Fruit fly (Drosophila melanogaster) S2 (cell line): ENCODE data around the gene CG14543.

Source experiments
- CG8478 ChIP-seq: fragments of >200 bp; optimal IDR thresholded peaks from 2 replicates; lab custom pipeline; 2018
- CTCF ChIP-seq, 2 experiments: fragments of >200 bp; optimal IDR thresholded peaks; 2 replicates each; lab custom pipeline; 2018

CG14543 gene

DNA sequence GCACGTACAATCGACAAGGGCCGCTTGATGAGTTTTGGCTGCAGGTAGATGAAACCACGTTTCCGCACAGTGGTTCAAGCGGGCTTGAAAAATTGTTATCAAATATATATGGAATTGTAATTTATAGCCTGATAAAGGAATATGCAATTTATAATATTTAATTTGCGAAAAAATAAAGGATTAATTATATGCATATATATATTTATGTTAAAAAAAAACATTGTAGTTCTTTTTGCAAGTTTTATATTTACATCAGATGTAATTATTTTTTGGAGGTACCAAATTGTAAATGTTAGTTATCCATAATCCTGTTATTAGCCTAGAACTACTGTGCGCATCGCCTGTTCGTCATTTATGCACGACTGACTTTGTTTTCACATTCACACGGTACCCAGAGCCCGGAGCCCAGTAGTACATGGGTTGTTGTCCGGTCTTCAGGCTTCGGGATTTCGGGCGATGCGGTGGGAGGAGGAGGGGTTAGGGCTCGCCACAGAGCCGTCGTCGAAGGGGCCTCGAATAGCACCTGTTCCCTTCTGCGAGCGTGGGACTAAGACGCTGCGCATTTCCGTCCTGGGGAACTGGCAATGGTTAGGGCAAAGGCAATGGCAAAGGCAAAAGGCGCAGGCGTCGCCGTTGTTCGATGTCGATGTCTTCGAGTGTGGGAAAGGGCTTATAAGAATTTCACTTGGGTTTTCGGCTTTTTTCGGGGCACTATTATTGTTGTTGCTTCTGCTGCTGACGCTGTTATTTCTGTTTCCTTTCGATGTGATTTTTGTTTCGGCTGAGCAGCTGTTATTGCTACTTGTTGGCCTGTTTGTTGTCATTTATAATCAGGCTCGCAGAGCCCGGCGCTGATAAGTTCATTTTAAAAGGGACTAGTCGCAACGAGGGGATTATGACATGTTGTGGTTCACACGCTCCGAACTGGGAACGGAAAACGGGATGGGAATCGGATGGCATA is 38.4 kb upstream of the CG14543 start:
- TF ChIP-seq CG8478 (lab: Kevin White, UChicago) = no peak
- no peak for TF ChIP-seq CTCF (optimal IDR thresholded peaks at IDR 0.05; lab: Kevin White, UChicago)

DNA sequence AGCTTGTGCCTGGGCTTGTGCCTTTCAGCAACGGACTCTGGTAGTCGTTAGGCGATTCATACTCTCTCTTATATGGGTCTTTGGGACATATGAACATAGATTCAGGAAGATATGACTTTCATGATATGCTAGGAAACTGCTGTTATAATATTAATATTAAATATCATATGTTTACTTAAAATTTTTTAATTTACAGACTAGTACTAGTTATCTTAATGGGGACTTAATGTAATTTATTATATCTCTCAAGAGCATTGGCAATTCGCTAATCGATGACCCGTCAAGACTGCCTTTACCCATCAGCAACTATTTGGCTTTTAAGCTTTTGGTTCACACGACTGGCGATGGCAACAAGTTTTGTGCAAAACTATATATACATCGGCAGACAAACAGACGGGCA is 37.2 kb upstream of the CG14543 start:
- no peak for TF ChIP-seq CG8478 (lab: Kevin White, UChicago)
- no peak for TF ChIP-seq CTCF (optimal IDR thresholded peaks at IDR 0.05; lab: Kevin White, UChicago)

DNA sequence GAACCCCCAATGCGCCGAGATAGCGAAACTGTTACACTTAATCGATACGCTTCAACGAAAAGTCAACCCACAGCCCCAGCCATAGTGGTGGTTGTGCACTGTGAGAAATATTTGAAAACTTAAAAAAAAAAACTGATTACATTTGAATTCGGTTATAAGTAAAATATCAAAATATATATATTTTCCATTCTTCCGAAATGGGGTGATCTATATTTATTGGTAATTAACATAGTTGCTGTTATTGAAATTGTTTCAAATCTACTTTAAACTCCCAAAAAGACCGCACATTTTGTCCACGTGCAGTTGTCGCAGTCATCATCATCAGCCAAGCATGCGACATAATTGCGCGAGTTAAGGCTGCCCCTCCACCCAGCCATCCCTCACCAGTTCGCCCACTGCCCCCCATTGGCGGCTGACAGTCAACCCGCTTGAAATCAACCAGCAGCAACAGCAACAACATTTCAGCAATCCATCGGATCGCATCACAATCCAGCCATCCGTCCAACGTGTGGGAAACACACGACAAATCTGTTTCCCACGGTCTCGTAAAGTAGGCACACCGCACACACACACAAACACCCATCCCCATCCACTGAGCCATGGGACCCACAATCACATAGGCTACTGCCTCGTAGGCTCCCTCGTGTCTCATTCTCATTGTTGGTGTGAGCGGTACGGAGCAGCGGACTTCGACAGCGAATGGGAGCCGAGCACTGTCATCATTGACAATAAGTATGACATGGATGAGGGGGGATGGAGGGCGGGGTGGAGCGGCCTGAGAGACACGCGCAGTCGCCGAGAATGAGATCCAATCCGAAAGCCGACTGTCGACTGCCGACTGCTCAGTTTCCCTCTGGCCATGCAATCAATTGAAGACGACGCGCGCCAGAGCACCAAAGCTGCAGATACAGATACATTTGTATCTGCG is 35.9 kb upstream of the CG14543 start:
- TF ChIP-seq CTCF (optimal IDR thresholded peaks at IDR 0.05; lab: Kevin White, UChicago) (no peak), CG8478 (lab: Kevin White, UChicago) (no peak)

DNA sequence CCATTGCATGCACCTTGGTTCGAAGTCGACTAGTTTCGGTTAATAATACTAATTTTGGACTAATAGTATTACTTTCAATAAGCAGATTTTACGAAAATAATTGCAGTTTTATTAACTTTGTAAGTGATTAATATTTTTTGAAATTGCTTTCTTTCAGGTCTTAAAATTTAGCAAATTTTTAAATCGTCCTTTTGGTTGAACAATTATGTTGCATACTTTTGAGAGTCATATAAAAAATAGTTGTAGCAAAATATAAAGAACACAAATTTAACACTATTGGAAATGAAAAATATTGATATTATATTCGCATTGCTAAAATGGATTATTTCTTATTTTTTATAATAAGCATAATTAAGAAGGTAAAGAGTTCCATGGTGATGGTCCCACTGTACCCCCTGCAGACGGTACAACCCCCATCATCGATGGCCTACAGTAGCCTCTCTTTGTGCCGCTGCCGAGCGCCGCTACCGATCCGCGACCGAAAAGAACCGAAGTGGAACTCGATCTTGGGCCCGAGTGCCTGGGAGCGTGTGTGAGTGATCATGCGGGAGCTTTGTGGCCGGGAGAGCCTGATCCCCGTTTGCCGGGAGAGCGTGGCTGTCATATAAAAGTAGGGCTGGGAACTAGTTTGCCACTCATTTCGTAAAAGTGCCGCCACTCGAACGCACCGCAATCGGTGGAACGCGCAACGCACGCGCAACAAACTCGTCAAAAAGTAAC is 35.1 kb upstream of the CG14543 start:
- TF ChIP-seq CG8478 (lab: Kevin White, UChicago) (no peak), CTCF (optimal IDR thresholded peaks at IDR 0.05; lab: Kevin White, UChicago) (no peak)

DNA sequence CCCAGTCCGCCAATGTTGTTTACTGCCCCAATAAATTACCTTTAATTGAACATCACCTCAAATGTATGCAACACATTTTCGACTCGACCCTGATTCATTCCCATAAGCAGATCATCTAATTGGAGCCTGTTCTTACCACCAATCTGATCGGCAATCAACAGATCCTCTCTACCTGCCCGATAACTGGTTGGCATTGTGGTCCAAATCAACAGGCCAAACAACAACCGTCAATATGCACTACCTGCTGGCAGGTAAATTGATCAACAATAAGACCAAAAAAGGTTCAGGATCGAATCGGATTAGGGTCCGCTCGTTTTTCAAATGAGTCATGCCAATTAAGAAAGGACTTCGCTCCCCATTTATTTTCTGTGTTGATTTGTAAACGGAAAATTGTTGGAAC is 33.2 kb upstream of the CG14543 start:
- TF ChIP-seq CG8478 (lab: Kevin White, UChicago) (no peak), CTCF (optimal IDR thresholded peaks at IDR 0.05; lab: Kevin White, UChicago) (no peak)

DNA sequence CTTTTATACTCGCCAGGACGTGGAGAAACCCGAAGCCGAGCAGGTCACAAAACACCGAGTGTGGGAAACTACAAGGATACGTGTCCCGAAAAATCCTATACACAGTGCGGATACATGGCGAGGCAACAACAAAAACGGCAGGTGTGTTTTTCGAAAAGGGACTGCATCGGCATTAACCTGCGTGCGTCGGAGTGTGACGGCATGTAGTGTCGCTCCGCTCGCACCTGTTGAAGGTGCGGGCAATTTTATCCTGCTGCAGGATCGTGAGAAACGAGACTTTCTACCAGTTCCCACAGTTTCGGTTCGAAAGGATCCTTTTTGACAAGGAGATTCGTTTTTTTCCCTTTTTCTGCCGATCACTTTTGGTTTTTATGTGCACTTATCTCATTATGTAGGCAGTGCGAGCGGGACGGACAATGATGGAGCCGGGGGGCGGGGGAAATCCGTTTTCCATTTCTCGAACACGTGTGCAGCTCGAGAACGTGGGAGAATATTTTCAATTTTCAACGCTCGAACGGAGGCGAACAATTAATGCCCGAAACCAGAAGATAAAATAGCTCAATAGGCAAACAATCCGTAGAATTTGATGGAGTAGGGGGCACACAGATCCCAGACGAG is 31.7 kb upstream of the CG14543 start:
- no peak for TF ChIP-seq CTCF (optimal IDR thresholded peaks at IDR 0.05; lab: Kevin White, UChicago)
- no peak for TF ChIP-seq CG8478 (lab: Kevin White, UChicago)

DNA sequence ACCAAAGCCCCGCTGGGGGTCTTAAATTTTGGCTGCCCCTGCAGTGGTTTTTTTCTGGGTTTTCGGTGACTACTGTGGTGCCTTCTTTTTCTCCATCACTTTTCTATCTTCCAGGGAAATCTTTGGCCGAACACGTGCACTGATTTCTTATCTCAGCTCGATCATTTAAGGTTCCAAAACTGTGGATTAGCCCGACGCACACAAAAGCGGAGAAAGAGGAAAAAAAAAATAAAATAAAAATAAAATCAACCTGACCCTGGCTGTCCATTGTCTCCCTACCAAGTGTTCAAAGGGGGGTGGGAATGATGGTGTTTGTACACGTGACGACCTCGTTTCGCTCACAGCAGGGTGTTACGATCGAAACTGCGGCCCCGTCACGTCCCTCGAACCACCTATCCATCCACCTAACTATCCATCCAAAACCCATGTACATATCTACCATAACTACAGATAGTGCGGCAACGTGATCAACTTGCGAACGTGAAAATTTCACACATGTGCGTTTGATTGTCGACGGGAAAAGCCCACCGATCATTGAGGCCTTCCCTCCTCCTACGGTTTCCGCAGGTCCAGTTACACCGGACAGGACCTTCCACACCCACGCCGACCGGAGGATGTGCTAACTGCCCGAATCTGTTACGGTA is 29.7 kb upstream of the CG14543 start:
- TF ChIP-seq CG8478 (lab: Kevin White, UChicago) (no peak), CTCF (optimal IDR thresholded peaks at IDR 0.05; lab: Kevin White, UChicago) (no peak)

DNA sequence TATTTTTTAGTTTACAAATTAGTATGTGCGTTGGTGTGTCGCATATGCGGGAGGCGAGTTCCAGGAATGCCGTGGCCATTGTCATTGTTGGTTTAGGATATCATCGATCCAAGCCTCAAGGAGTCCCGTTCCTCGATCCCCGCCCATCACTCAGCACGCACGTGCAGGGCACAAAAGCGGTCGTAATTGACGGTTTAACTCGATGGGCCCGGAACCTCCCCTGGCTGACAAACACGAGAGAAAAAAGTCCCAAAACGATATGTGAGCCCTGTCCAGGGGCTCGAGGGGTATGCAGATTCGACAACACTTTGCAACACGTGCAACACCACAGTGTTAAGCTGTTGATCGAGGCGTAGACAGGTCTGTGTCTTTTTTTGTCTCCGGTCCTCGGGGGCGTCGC is 28.5 kb upstream of the CG14543 start:
- TF ChIP-seq CTCF (optimal IDR thresholded peaks at IDR 0.05; lab: Kevin White, UChicago) (no peak), CG8478 (lab: Kevin White, UChicago) (no peak)

DNA sequence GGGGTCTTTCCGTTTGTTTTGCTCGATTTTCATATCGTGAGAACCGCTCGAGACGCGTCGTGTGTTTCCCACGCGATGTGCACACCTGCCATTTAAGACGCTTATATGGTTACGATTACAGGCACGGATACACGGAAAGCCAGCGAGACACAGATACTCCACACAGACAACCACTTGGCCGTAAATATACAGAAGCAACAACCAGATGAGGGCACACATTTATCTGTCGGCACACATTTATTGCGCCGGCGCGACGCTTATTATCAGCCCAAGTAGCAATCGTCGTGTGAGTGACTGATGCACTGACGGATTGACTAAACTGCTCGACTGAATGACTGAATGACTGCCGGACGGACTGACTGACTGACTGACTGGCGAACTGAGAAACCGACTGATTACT is 25.9 kb upstream of the CG14543 start:
- TF ChIP-seq CG8478 (lab: Kevin White, UChicago) = no peak
- no peak for TF ChIP-seq CTCF (optimal IDR thresholded peaks at IDR 0.05; lab: Kevin White, UChicago)

DNA sequence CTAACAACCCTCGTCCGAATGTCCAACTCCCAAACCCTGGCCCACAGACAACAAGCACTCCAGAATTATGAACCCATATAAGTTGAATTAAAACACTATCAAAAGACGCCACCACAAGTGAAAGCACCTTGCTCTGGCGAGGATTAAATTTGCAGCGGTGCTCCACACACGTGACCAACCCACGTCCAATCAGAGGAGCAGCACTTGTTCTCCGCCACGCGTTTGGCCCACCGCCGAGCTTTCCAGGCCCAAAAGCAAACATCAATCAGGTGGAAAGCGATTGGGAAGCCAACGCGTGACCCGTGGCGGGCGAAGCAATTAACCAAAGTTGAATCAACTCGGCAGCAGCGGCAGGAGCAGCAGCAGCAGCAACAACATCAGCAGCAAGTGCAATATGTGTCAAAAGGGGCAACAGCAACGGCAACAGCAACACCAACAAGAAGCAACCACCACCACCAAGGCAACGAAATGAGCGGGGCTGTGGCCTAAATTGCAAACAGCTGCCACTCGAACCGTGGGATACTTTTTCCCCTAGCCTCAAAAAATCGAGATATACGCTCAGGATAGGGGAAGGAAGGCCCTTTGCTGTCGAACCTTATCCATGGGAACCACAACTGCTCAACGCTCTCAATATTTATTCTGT is 24.3 kb upstream of the CG14543 start:
- no peak for TF ChIP-seq CG8478 (lab: Kevin White, UChicago)
- TF ChIP-seq CTCF (optimal IDR thresholded peaks at IDR 0.05; lab: Kevin White, UChicago) = no peak

DNA sequence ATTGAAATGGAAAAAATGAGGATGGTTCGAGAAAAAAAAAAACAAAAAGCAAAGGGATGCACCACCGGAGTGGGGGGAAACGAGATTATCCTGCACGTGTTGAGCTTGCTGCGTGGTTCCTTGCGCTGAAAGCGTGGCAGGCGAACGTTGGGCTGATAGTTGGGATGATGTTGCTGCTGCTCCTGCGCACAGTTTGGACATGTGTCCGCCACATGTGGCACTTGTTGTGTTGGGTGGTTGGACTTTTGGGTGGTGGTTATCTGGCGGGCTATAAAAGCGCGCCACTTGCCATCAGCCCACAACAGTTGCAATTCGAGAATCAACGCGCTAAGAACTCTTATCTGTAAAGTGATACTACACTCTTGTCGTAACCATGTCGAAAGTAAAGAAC is 23.8 kb upstream of the CG14543 start:
- TF ChIP-seq CG8478 (lab: Kevin White, UChicago) (no peak), CTCF (optimal IDR thresholded peaks at IDR 0.05; lab: Kevin White, UChicago) (no peak)

DNA sequence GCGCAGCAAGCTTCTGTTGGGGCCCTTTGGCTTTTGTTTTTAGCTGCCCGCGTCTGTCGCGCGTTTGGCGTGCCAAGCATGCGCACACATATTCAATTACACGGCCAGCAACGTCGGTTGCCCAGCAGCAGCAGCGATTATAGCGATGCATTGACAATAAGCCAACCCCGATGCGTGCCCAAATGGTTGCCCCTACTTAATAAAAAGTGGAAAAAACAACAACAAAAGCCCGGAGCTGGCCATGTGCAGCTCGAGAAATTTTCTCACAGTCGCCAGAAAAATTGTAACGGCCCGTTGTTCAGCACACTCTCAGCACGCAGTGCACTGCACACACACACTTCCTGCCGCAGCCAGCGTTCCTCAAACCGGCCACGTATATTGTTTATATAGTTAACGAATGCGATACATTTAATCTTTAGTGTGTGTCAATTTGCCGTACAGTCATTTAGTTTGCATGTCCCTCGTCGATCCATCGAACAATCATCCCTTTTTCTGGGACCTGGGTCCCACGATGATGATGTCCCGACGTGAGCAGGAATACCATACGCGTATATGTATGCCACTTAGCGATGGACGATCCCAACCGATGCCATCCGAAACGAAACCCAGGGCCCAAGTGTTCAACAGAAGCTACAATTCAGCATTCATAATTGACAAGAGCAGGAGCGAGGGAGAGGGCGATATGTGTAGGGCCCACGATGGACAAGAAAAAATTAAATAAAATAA is 21.6 kb upstream of the CG14543 start:
- no peak for TF ChIP-seq CG8478 (lab: Kevin White, UChicago)
- no peak for TF ChIP-seq CTCF (optimal IDR thresholded peaks at IDR 0.05; lab: Kevin White, UChicago)

DNA sequence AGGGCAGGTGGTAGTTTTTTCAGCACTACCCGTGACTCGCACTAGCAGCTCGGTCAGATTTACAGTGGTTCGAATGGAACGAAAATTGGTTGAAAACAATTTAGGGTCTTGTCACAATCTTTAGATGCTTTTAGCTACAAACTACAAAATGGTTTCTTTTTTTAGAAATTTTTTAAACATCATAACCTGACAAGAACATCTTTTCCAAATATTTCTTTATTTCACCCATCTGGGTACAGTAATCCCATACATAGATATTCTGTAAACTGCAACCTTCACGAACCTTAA is 21.1 kb upstream of the CG14543 start:
- TF ChIP-seq CG8478 (lab: Kevin White, UChicago) = no peak
- TF ChIP-seq CTCF (optimal IDR thresholded peaks at IDR 0.05; lab: Kevin White, UChicago) = no peak
